Worm (Caenorhabditis elegans) whole organism, mixed stage, embryonic: ENCODE results near the gene R02F11.11.

Source experiments
- M03D4.4 ChIP-seq: sonication (generic microtip); optimal IDR thresholded peaks from 2 replicates; lab custom pipeline; 2017; ENCODE audit warnings: mild to moderate bottlenecking, missing genetic modification characterization, missing compliant biosample characterization
- bed-3 ChIP-seq: fragments of 200-800 bp; sonication (Bioruptor generic); optimal IDR thresholded peaks from 3 replicates; lab custom pipeline; 2018; ENCODE audit warnings: mild to moderate bottlenecking, missing genetic modification characterization, moderate library complexity, missing compliant biosample characterization
- blmp-1 ChIP-seq: fragments of 150-350 bp; optimal IDR thresholded peaks from 2 replicates; lab custom pipeline; 2014; ENCODE audit warnings: missing biosample characterization, missing genetic modification characterization
- ceh-39 ChIP-seq: fragments of 150-350 bp; optimal IDR thresholded peaks from 2 replicates; lab custom pipeline; 2014; ENCODE audit warnings: missing biosample characterization, missing genetic modification characterization
- ceh-43 ChIP-seq: fragments of 200-800 bp; sonication (Bioruptor generic); optimal IDR thresholded peaks from 2 replicates; lab custom pipeline; 2018; ENCODE audit warnings: mild to moderate bottlenecking, missing genetic modification characterization, moderate library complexity, missing compliant biosample characterization
- ceh-83 ChIP-seq: fragments of 200-800 bp; sonication (Bioruptor generic); optimal IDR thresholded peaks from 2 replicates; lab custom pipeline; 2018; ENCODE audit warnings: mild to moderate bottlenecking, missing genetic modification characterization, missing compliant biosample characterization
- ces-1 ChIP-seq: fragments of 150-350 bp; optimal IDR thresholded peaks from 2 replicates; lab custom pipeline; 2014; ENCODE audit warnings: missing biosample characterization, missing genetic modification reagents, missing genetic modification characterization
- cnd-1 ChIP-seq: fragments of 200-800 bp; sonication (Bioruptor generic); optimal IDR thresholded peaks from 2 replicates; lab custom pipeline; 2018; ENCODE audit warnings: mild to moderate bottlenecking, missing genetic modification characterization, missing compliant biosample characterization
- drap-1 ChIP-seq: fragments of 200-800 bp; sonication (Bioruptor generic); optimal IDR thresholded peaks from 3 replicates; lab custom pipeline; 2018; ENCODE audit warnings: mild to moderate bottlenecking, missing genetic modification characterization, missing compliant biosample characterization
- elt-3 ChIP-seq: fragments of 150-350 bp; optimal IDR thresholded peaks from 2 replicates; lab custom pipeline; 2014; ENCODE audit warnings: missing biosample characterization, missing genetic modification characterization
- flh-1 ChIP-seq: fragments of 200-800 bp; sonication (Bioruptor generic); optimal IDR thresholded peaks from 2 replicates; lab custom pipeline; 2018; ENCODE audit warnings: mild to moderate bottlenecking, missing genetic modification characterization, moderate library complexity, missing compliant biosample characterization
- hlh-1 ChIP-seq: fragments of 150-350 bp; optimal IDR thresholded peaks from 2 replicates; lab custom pipeline; 2014; ENCODE audit warnings: missing biosample characterization, missing genetic modification reagents, missing genetic modification characterization
- lin-13 ChIP-seq: fragments of 150-350 bp; optimal IDR thresholded peaks from 2 replicates; lab custom pipeline; 2014; ENCODE audit warnings: missing biosample characterization, missing genetic modification characterization
- lin-32 ChIP-seq: fragments of 200-800 bp; sonication (Bioruptor generic); optimal IDR thresholded peaks from 2 replicates; lab custom pipeline; 2018; ENCODE audit warnings: mild to moderate bottlenecking, missing genetic modification characterization, missing compliant biosample characterization
- lsy-2 ChIP-seq: fragments of 150-350 bp; optimal IDR thresholded peaks from 2 replicates; lab custom pipeline; 2014; ENCODE audit warnings: missing biosample characterization, missing genetic modification characterization
- mab-5 ChIP-seq: fragments of 150-350 bp; optimal IDR thresholded peaks from 2 replicates; lab custom pipeline; 2014; ENCODE audit warnings: missing biosample characterization, missing genetic modification characterization
- mep-1 ChIP-seq: fragments of 150-350 bp; optimal IDR thresholded peaks from 2 replicates; lab custom pipeline; 2017; ENCODE audit warnings: missing biosample characterization, missing genetic modification reagents, missing genetic modification characterization, inconsistent platforms
- mls-2 ChIP-seq: sonication (generic microtip); optimal IDR thresholded peaks from 2 replicates; lab custom pipeline; 2016; ENCODE audit warnings: mild to moderate bottlenecking, missing genetic modification characterization, moderate library complexity, missing compliant biosample characterization
- nhr-12 ChIP-seq: fragments of 150-350 bp; optimal IDR thresholded peaks from 2 replicates; lab custom pipeline; 2014; ENCODE audit warnings: missing biosample characterization, missing genetic modification characterization
- nhr-2 ChIP-seq: fragments of 150-350 bp; optimal IDR thresholded peaks from 2 replicates; lab custom pipeline; 2014; ENCODE audit warnings: missing biosample characterization, missing genetic modification characterization
- nhr-237 ChIP-seq: fragments of 150-350 bp; optimal IDR thresholded peaks from 2 replicates; lab custom pipeline; 2014; ENCODE audit warnings: missing biosample characterization, missing genetic modification characterization
- nhr-28 ChIP-seq: fragments of 150-350 bp; optimal IDR thresholded peaks from 2 replicates; lab custom pipeline; 2014; ENCODE audit warnings: missing biosample characterization, missing genetic modification characterization
- nhr-76 ChIP-seq: sonication (generic microtip); optimal IDR thresholded peaks from 2 replicates; lab custom pipeline; 2017; ENCODE audit warnings: missing biosample characterization, missing genetic modification characterization
- pha-4 ChIP-seq: fragments of 150-350 bp; optimal IDR thresholded peaks from 2 replicates; lab custom pipeline; 2018; ENCODE audit warnings: missing biosample characterization, missing genetic modification reagents, missing genetic modification characterization
- sem-2 ChIP-seq: fragments of 200-800 bp; sonication (Bioruptor generic); optimal IDR thresholded peaks from 2 replicates; lab custom pipeline; 2018; ENCODE audit warnings: mild to moderate bottlenecking, missing genetic modification characterization, missing compliant biosample characterization
- snpc-4 ChIP-seq: fragments of 150-350 bp; optimal IDR thresholded peaks from 2 replicates; lab custom pipeline; 2014; ENCODE audit warnings: missing biosample characterization, missing genetic modification characterization
- tbx-8 ChIP-seq: fragments of 200-800 bp; sonication (Bioruptor generic); optimal IDR thresholded peaks from 2 replicates; lab custom pipeline; 2018; ENCODE audit warnings: mild to moderate bottlenecking, missing genetic modification characterization, moderate library complexity, missing compliant biosample characterization
- unc-120 ChIP-seq: sonication (generic microtip); optimal IDR thresholded peaks from 2 replicates; lab custom pipeline; 2017; ENCODE audit warnings: missing genetic modification characterization, missing compliant biosample characterization; ENCODE audit not compliant: poor library complexity, severe bottlenecking
- unc-39 ChIP-seq: fragments of 150-350 bp; optimal IDR thresholded peaks from 2 replicates; lab custom pipeline; 2014; ENCODE audit warnings: missing biosample characterization, missing genetic modification characterization
- unc-62 ChIP-seq: fragments of 150-350 bp; optimal IDR thresholded peaks from 2 replicates; lab custom pipeline; 2014; ENCODE audit warnings: missing biosample characterization, missing genetic modification reagents, missing genetic modification characterization
- ztf-11 ChIP-seq: fragments of 150-350 bp; optimal IDR thresholded peaks from 2 replicates; lab custom pipeline; 2014; ENCODE audit warnings: missing biosample characterization, missing genetic modification characterization

R02F11.11 gene

DNA sequence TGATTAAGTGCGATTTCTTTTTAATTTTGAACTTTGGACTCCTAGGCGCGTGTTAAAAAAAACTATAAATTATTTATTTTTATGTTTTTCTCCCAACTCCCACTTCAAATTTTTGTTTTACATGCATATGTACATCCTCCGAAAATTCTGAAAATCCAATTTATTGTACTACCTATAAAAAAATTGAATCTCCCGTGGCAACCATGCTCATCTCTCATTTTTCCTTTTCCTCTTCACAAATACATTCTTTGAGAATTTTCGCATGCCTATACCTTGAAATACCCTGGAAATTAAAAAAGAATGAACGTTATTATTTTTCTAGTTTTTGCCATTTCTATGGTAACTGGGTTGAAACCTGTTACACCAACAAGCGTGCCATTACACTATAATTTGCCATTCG, 2.8 kb upstream of the R02F11.11 start, which contains the start of gene R02F11.10:
Gene R02F11.10 (plus strand): TSS at position 301 of the 400 bp plus-strand sequence.
- TF ChIP-seq lin-32 (GFP tag; lab: Kevin White, UChicago) (no peak), bed-3 (no peak), sem-2 (GFP tag; lab: Kevin White, UChicago) (no peak), drap-1 (GFP tag; lab: Kevin White, UChicago) (no peak), snpc-4 (tag; lab: Kevin White, UChicago) (no peak)
- TF ChIP-seq, all 35 proteins: peak for 0

- no peak for TF ChIP-seq hlh-1 (tag; lab: Kevin White, UChicago)
- TF ChIP-seq blmp-1 = no peak
- TF ChIP-seq bed-3 = no peak
- TF ChIP-seq, all 35 proteins: peak for 0
Observed at ce11 chrV:4790368-4790767, 1.3 kb upstream of the R02F11.11 start, which contains the start of gene R02F11.12. R02F11.12 (plus strand) TSS chrV:4790668.

DNA sequence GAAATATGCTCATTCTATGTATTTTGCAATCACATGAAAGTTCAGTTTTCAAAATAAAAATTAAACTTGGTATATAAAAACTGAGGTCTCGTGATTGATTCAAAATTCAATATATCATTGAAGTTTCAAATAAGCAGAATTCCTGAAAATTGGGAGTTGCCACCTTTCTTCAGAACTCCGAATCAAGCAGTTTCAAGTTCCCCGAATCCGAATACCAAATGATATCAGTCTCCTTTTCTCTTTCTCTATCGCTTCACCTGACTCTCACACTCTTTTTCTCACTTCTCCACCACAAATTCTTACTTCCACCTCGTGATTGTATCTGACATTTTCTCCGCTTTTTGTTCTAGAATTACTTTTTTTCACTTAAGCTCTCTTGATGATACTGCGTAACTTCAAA, 2.6 kb downstream of the R02F11.11 start, which contains the start of gene R02F11.2:
Gene R02F11.2 (plus strand): TSS at position 292 of the 400 bp plus-strand sequence.
- no peak for TF ChIP-seq mab-5
- TF ChIP-seq mep-1 (tag; lab: Kevin White, UChicago) = no peak
- TF ChIP-seq cnd-1 (tag; lab: Kevin White, UChicago) = no peak
- no peak for TF ChIP-seq nhr-76
- no peak for TF ChIP-seq hlh-1 (tag; lab: Kevin White, UChicago)
- TF ChIP-seq drap-1 (GFP tag; lab: Kevin White, UChicago) = no peak
- TF ChIP-seq ztf-11 (tag; lab: Kevin White, UChicago) = no peak
- TF ChIP-seq lsy-2 = no peak

ce11 chrV:4800794-4801193, 9.1 kb downstream of the R02F11.11 start, which contains the start of gene R02F11.1:
R02F11.1 (plus strand) TSS chrV:4801094.
- TF ChIP-seq nhr-28 (tag; lab: Kevin White, UChicago) (no peak), snpc-4 (tag; lab: Kevin White, UChicago) (no peak), lin-13 (tag; lab: Kevin White, UChicago) (no peak), ces-1 (GFP tag; lab: Kevin White, UChicago) (no peak), M03D4.4 (no peak), tbx-8 (GFP tag; lab: Kevin White, UChicago) (no peak)

DNA sequence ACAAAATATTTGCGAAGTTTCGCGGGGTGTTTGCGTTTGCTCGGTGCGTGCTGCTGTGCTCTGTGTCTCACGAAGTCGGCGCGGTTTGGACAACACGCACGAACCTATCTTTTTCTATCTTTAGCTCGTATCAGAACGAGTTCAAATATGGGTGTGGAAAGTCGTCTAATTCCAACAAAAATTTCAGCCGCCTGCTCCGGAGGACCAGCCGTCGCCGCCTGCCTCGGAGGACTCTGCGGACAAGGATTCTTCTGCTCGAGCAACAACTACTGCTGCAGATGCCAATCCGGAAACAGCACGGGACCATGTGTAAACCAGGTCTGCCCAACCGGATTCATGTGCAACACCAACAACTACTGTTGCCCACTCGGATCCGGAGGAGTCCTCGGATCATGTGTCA, 10.3 kb downstream of the R02F11.11 start:
- TF ChIP-seq elt-3 (tag; lab: Kevin White, UChicago) (no peak), ztf-11 (tag; lab: Kevin White, UChicago) (no peak), nhr-28 (tag; lab: Kevin White, UChicago) (no peak), unc-120 (tag; lab: Kevin White, UChicago) (no peak), cnd-1 (tag; lab: Kevin White, UChicago) (no peak), ceh-39 (no peak), tbx-8 (GFP tag; lab: Kevin White, UChicago) (no peak), mep-1 (tag; lab: Kevin White, UChicago) (no peak), unc-62 (no peak), lin-13 (tag; lab: Kevin White, UChicago) (no peak), sem-2 (GFP tag; lab: Kevin White, UChicago) (no peak)

ce11 chrV:4805847-4806246, 14.2 kb downstream of the R02F11.11 start, which contains the start of gene R02F11.3:
R02F11.3 (minus strand) TSS chrV:4805947.
- TF ChIP-seq mab-5 (no peak), nhr-12 (tag; lab: Kevin White, UChicago) (no peak), pha-4 (tag; lab: Kevin White, UChicago) (no peak), M03D4.4 (no peak), lin-13 (tag; lab: Kevin White, UChicago) (no peak), elt-3 (tag; lab: Kevin White, UChicago) (no peak), hlh-1 (tag; lab: Kevin White, UChicago) (no peak), unc-39 (tag; lab: Kevin White, UChicago) (no peak), unc-120 (tag; lab: Kevin White, UChicago) (no peak), nhr-76 (no peak), ztf-11 (tag; lab: Kevin White, UChicago) (no peak), ceh-83 (GFP tag; lab: Kevin White, UChicago) (no peak), nhr-2 (tag; lab: Kevin White, UChicago) (no peak), ces-1 (GFP tag; lab: Kevin White, UChicago) (no peak)

DNA sequence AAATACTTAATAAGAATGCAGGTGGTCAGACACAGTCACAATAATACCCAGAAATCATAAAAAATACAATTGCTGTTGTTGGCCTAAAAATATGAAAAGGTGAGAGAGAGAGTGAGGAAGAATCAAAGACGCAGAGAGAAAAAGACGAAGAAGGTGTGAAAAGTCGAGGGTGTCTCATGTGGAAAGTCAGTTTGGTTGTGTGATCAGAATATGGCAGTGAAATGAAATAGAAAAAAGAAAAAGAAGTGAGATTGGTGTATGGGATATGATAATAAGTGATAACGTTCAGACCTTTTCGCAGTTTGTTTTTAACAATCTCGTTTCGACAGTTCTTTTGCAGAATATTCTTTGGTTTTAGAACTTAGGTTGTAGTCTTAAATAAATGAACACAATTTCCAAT, 15.2 kb downstream of the R02F11.11 start:
- TF ChIP-seq sem-2 (GFP tag; lab: Kevin White, UChicago) = no peak
- TF ChIP-seq ceh-43 (GFP tag; lab: Kevin White, UChicago) = no peak
- no peak for TF ChIP-seq ceh-83 (GFP tag; lab: Kevin White, UChicago)
- TF ChIP-seq nhr-12 (tag; lab: Kevin White, UChicago) = no peak
- no peak for TF ChIP-seq nhr-237 (tag; lab: Kevin White, UChicago)
- TF ChIP-seq bed-3 = no peak
- TF ChIP-seq cnd-1 (tag; lab: Kevin White, UChicago) = no peak
- TF ChIP-seq M03D4.4 = no peak
- TF ChIP-seq snpc-4 (tag; lab: Kevin White, UChicago) = no peak
- no peak for TF ChIP-seq lin-13 (tag; lab: Kevin White, UChicago)
- no peak for TF ChIP-seq mab-5
- no peak for TF ChIP-seq nhr-28 (tag; lab: Kevin White, UChicago)
- no peak for TF ChIP-seq mls-2 (tag; lab: Kevin White, UChicago)
- TF ChIP-seq mep-1 (tag; lab: Kevin White, UChicago) = no peak
- TF ChIP-seq ces-1 (GFP tag; lab: Kevin White, UChicago) = no peak
- no peak for TF ChIP-seq ztf-11 (tag; lab: Kevin White, UChicago)
- no peak for TF ChIP-seq flh-1
